Fruit fly (Drosophila melanogaster) Kc167 (cell line): Measurements from ENCODE around the gene CG32040.
A peak's percentile ranks its signal among the peaks of the same experiment; 100 is the strongest.

Experiments
- Myc ChIP-seq: fragments of >200 bp; optimal IDR thresholded peaks from 2 replicates; lab custom pipeline; 2017; ENCODE audit warnings: missing external identifiers
- Sin3A ChIP-seq: fragments of >200 bp; optimal IDR thresholded peaks from 2 replicates; lab custom pipeline; 2018; ENCODE audit warnings: missing external identifiers
- h ChIP-seq: fragments of >200 bp; optimal IDR thresholded peaks from 3 replicates; lab custom pipeline; 2018; ENCODE audit warnings: missing external identifiers
- insv ChIP-seq: fragments of >200 bp; optimal IDR thresholded peaks from 3 replicates; lab custom pipeline; 2018; ENCODE audit warnings: missing external identifiers
- psq ChIP-seq: fragments of >200 bp; optimal IDR thresholded peaks from 2 replicates; lab custom pipeline; 2017; ENCODE audit warnings: missing external identifiers
- ttk ChIP-seq: sonication (Bioruptor generic); optimal IDR thresholded peaks from 2 replicates; lab custom pipeline; 2017; ENCODE audit warnings: missing external identifiers

The CG32040 gene

DNA sequence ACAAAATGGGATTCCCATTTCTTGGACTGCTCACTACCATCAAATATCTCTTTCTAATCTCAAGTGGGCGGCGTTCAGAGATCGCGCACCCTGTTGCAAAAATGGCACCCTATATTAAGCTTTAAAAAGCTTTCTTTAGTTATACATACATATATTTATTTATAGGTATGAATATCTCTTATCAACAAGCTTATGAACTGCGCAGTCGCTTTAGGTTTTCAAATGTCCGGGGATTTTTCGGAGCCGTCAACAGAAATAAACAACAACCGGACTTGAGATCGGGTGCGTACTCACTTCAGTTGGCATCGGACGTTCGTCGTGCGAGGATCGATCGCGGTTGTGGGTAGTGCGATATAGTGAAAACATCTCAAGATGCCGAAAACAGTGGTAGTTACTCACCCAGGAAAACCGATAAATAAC is 4.5 kb upstream of the CG32040 start, which contains the start of gene PGRP-LF:
PGRP-LF (plus strand) TSS at position 296 of the 420 bp plus-strand sequence.
- TF ChIP-seq insv (lab: Kevin White, UChicago), result no peak
- TF ChIP-seq Myc, result no peak
- no peak for TF ChIP-seq h
- TF ChIP-seq psq (lab: Kevin White, UChicago), result no peak
- TF ChIP-seq Sin3A (lab: Kevin White, UChicago), result no peak
- TF ChIP-seq ttk (lab: Kevin White, UChicago), result no peak

- TF ChIP-seq ttk (lab: Kevin White, UChicago) (no peak), h (no peak)
Observed at dm6 chr3L:9355555-9355954, 1.7 kb downstream of the CG32040 start.

dm6 chr3L:9356138-9356753 is 2.4 kb downstream of the CG32040 start:
- no peak for TF ChIP-seq Sin3A (lab: Kevin White, UChicago)
- TF ChIP-seq insv (lab: Kevin White, UChicago), result no peak
- no peak for TF ChIP-seq ttk (lab: Kevin White, UChicago)
- no peak for TF ChIP-seq psq (lab: Kevin White, UChicago)
- no peak for TF ChIP-seq h
- TF ChIP-seq Myc, result no peak

DNA sequence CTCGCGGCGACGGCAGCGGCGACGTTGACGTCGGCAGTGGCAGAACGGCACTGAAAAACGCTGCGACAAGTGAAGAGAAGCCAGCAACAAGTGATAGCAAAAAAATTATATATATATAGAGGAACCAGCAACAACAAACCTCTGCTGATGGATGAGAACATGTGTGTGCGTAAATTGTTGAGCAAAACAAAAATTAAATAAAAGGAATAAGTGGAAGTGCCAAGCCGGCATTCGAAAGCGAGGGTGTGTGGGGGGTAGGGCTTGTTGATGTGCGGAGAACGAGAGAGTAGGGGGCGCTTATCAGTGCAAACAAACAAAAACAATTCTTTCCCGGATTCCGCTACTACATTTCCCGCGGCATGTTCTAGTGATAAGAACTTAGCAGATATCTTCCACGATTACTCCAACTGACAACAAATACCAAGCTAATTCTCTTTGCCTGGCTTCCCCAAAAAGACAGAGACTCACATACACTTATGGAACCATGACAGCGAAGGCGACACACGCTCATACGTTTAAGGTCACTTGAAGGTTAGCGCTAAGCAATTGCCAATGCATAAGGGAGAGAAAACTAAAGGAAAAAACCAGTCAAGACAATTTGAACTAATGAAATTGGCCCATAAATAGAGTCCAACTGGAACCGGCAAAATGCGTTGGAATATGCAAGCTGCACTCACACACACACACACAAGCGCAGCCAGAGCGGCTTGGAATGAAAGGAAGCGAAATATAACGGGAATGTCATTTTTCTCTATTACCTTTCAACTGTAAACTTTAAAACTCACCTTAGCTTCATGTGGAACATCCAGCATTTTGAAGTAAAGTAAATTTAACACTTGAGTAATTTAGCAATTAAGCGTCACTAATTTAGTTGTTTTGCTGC is 4.2 kb downstream of the CG32040 start:
- TF ChIP-seq h (no peak), Myc (no peak), Sin3A (lab: Kevin White, UChicago) (no peak), ttk (lab: Kevin White, UChicago) (no peak), psq (lab: Kevin White, UChicago) (no peak), insv (lab: Kevin White, UChicago) (no peak)

dm6 chr3L:9358713-9359040 is 4.8 kb downstream of the CG32040 start, which contains the start of the genes UGP and Svip:
Gene UGP, minus strand, starts transcription at chr3L:9358935.
Gene Svip, plus strand, starts transcription at chr3L:9358999.
- TF ChIP-seq Sin3A (lab: Kevin White, UChicago), result no peak

dm6 chr3L:9360217-9360692 is 6.4 kb downstream of the CG32040 start, which contains the start of gene Pdxk:
Gene Pdxk, plus strand, starts transcription at chr3L:9360316.
- no peak for TF ChIP-seq h
- TF ChIP-seq psq (lab: Kevin White, UChicago), result no peak
- TF ChIP-seq ttk (lab: Kevin White, UChicago), result no peak
- TF ChIP-seq insv (lab: Kevin White, UChicago), result no peak
- TF ChIP-seq Sin3A (lab: Kevin White, UChicago), result no peak
- TF ChIP-seq Myc, result no peak

DNA sequence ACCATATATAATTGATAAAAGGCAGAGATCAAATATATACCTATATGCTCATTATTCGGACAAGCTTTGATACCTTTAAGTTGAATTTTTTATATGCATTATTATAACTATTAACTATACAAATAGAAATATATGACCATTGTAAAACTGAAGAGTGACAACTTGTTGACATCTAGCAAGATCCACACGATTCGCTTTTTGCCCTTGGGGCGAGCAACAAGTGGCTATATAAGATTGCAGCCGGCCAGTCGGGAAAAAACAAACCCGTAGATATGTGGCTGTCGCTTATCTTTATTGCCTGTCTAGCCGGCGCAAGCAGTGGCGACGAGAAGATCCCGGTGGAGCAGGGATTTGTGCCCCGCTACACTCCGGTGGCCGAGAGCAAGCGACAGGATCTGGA is 8.1 kb downstream of the CG32040 start, which contains the start of gene CG34456:
CG34456 (plus strand) TSS at position 215 of the 400 bp plus-strand sequence.
- TF ChIP-seq h (no peak), psq (lab: Kevin White, UChicago) (no peak), insv (lab: Kevin White, UChicago) (no peak), Sin3A (lab: Kevin White, UChicago) (no peak), Myc (no peak), ttk (lab: Kevin White, UChicago) (no peak)

DNA sequence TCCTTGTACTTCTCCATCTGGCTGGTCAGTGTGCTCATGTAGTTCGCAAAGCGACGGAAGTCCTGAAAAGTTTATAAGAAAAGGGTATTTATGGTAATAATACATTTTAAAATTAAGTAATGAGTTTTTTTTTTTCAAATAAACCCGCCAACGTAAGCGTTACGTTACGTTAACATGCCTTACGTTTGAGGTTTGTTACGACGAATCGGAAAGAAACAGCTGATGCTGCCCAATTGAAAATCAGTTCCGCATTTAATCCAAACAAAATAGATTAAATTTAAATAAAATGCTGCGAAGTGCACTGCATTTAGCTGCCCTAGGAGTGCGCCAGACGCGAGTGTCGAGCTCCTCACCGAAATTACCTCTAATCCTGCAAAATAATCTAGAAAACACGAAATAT is 10.3 kb downstream of the CG32040 start, which contains the start of gene mRRF1:
mRRF1 (plus strand) TSS at position 220 of the 400 bp plus-strand sequence.
- TF ChIP-seq insv (lab: Kevin White, UChicago) (no peak), h (no peak), Myc (no peak), ttk (lab: Kevin White, UChicago) (no peak), psq (lab: Kevin White, UChicago) (no peak), Sin3A (lab: Kevin White, UChicago) (no peak)

DNA sequence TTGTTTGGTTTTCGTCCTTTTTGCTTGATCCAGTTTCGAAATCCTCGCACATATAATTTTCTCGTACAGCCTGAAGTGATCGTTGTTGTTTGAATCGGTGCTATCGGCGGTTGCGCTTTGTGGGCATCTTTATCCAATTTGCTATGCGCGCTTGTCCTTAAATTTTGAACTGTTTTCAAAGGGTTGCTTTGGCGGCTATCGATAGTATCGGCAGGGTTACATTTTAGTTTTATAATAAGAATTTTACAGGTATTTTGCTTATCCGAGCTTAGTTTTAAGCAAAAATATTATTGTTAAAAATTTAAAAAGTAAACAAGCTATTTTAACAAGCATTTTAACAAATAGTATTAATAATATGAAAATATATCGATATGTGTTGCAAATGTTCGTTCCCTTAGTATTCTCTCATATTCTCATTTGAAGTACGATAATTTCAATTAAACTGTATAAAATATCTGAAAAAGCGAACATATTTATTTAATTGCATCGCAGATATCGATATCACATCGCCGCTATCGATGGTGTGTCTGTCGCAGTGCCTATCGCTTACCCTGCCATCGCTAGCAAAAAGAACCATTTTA is 13.1 kb downstream of the CG32040 start, which contains the start of the genes Klp67A and CG4452:
Klp67A (minus strand) TSS at position 197 of the 581 bp plus-strand sequence.
CG4452 (plus strand) TSS at position 528 of the 581 bp plus-strand sequence.
- TF ChIP-seq Myc, result no peak
- TF ChIP-seq psq (lab: Kevin White, UChicago), result peak; percentile 70
- TF ChIP-seq h, result no peak
- TF ChIP-seq ttk (lab: Kevin White, UChicago), result no peak
- no peak for TF ChIP-seq Sin3A (lab: Kevin White, UChicago)

DNA sequence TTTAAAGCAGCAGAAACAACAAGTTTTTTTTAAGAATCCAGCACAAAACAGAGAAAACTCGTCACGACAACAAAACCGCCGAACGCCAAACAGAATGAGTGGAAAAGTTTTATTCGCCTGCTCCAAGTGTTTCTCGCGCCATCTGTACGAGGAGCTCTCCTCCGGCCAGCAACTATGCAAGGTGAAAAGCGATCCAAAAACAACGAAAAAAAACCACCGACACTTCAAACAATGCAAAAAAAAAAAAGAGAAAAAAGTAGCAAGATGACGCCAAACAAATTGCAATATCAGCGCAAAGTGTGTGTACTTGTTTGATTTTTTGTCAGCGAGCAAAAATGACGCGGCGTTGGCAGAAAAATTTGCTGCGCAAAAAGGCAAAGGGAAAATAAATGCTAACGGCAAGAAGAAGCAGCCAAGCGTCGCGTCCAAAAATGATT is 13.6 kb downstream of the CG32040 start:
- TF ChIP-seq ttk (lab: Kevin White, UChicago), result no peak
- no peak for TF ChIP-seq h
- TF ChIP-seq Myc, result no peak
- TF ChIP-seq psq (lab: Kevin White, UChicago), result no peak
- TF ChIP-seq insv (lab: Kevin White, UChicago), result no peak
- TF ChIP-seq Sin3A (lab: Kevin White, UChicago), result no peak

DNA sequence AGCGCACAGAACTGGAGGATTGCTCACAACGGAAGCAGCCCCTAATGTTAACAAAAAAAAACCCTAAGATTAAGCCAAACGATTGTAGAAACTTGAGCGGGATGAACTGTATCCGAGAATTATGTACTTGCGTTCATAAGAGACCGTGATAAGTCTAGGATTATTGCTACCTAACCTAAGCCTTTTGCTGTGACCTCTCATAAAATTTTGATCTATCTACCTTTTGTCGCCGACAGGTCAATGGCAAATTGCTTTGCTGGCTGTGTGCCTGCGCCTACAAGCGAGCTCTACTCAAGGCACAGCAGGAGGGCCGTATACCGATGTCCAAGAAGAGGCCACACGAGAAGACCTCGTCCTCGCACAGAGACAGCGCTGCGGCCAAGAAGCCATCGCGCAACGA is 14.8 kb downstream of the CG32040 start:
- TF ChIP-seq ttk (lab: Kevin White, UChicago), result no peak
- no peak for TF ChIP-seq h
- TF ChIP-seq psq (lab: Kevin White, UChicago), result no peak
- no peak for TF ChIP-seq Sin3A (lab: Kevin White, UChicago)
- no peak for TF ChIP-seq Myc
- TF ChIP-seq insv (lab: Kevin White, UChicago), result no peak
